Fruit fly (Drosophila melanogaster) whole organism, embryonic: ENCODE data around the gene Cpr65Az.

ENCODE experiments used
- Bteb2 ChIP-seq: fragments of 200-800 bp; sonication (Bioruptor generic); optimal IDR thresholded peaks from 2 replicates; lab custom pipeline; 2016; ENCODE audit warnings: missing biosample characterization, missing genetic modification characterization
- C15 ChIP-seq: fragments of 200-800 bp; sonication (Bioruptor generic); IDR thresholded peaks from 3 replicates; pipeline ENCODE4 v1.3.6; 2022; ENCODE audit warnings: missing biosample characterization, missing genetic modification characterization
- CG10462 ChIP-seq: fragments of 200-800 bp; sonication (Bioruptor generic); optimal IDR thresholded peaks from 2 replicates; lab custom pipeline; 2016; ENCODE audit warnings: missing biosample characterization, missing genetic modification characterization
- CG12219 ChIP-seq: fragments of 200-800 bp; sonication (Bioruptor generic); optimal IDR thresholded peaks from 3 replicates; lab custom pipeline; 2018; ENCODE audit warnings: missing biosample characterization, mild to moderate bottlenecking, missing genetic modification characterization
- CG12942 ChIP-seq: fragments of 200-800 bp; sonication (Bioruptor generic); optimal IDR thresholded peaks from 3 replicates; lab custom pipeline; 2016; ENCODE audit warnings: missing biosample characterization, missing genetic modification characterization
- CG16779 ChIP-seq: fragments of 200-800 bp; sonication (Bioruptor generic); IDR thresholded peaks from 2 replicates; pipeline ENCODE4 v1.3.6; 2022; ENCODE audit warnings: missing biosample characterization, missing genetic modification characterization
- CG17829 ChIP-seq: fragments of 200-800 bp; optimal IDR thresholded peaks from 2 replicates; lab custom pipeline; 2019; ENCODE audit warnings: missing biosample characterization, mild to moderate bottlenecking, missing genetic modification characterization, moderate library complexity
- CG18011 ChIP-seq: fragments of 200-800 bp; sonication (Bioruptor generic); optimal IDR thresholded peaks from 2 replicates; lab custom pipeline; 2017; ENCODE audit warnings: missing biosample characterization, missing genetic modification characterization, mild to moderate bottlenecking, moderate library complexity, missing genotype
- CG18619 ChIP-seq: fragments of 200-800 bp; sonication (Bioruptor generic); optimal IDR thresholded peaks from 3 replicates; lab custom pipeline; 2017; ENCODE audit warnings: missing biosample characterization, mild to moderate bottlenecking, missing genetic modification characterization
- CG34376 ChIP-seq: fragments of 200-800 bp; sonication (Bioruptor generic); optimal IDR thresholded peaks from 2 replicates; lab custom pipeline; 2018; ENCODE audit warnings: missing biosample characterization, mild to moderate bottlenecking, missing genetic modification characterization
- CG42726 ChIP-seq: fragments of 200-800 bp; sonication (Bioruptor generic); IDR thresholded peaks from 2 replicates; pipeline ENCODE4 v1.3.6; 2022; ENCODE audit warnings: missing biosample characterization, missing genetic modification characterization; ENCODE audit not compliant: partially characterized antibody
- CG4282 ChIP-seq: fragments of 200-800 bp; sonication (Bioruptor generic); optimal IDR thresholded peaks from 2 replicates; lab custom pipeline; 2016; ENCODE audit warnings: missing biosample characterization, missing genetic modification characterization
- CG4730 ChIP-seq: fragments of 200-800 bp; sonication (Bioruptor generic); IDR thresholded peaks from 2 replicates; pipeline ENCODE4 v1.3.6; 2022; ENCODE audit warnings: missing biosample characterization, missing genetic modification characterization
- CG6254 ChIP-seq: fragments of 200-800 bp; sonication (Bioruptor generic); optimal IDR thresholded peaks from 3 replicates; lab custom pipeline; 2017; ENCODE audit warnings: mild to moderate bottlenecking, missing biosample characterization, missing genetic modification reagents, missing genetic modification characterization
- CG7357 ChIP-seq: fragments of 200-800 bp; sonication (Bioruptor generic); IDR thresholded peaks from 3 replicates; pipeline ENCODE4 v1.3.6; 2022; ENCODE audit warnings: missing biosample characterization, missing genetic modification characterization
- CG7786 ChIP-seq: fragments of 200-800 bp; sonication (Bioruptor generic); optimal IDR thresholded peaks from 2 replicates; lab custom pipeline; 2016; ENCODE audit warnings: missing biosample characterization, missing genetic modification characterization
- CG8478 ChIP-seq: fragments of >200 bp; optimal IDR thresholded peaks from 2 replicates; lab custom pipeline; 2018
- CG8765 ChIP-seq: fragments of 200-800 bp; sonication (Bioruptor generic); IDR thresholded peaks from 2 replicates; pipeline ENCODE4 v1.3.6; 2022; ENCODE audit warnings: missing biosample characterization, missing genetic modification characterization
- CG9797 ChIP-seq: fragments of 200-800 bp; sonication (Bioruptor generic); optimal IDR thresholded peaks from 3 replicates; lab custom pipeline; 2018; ENCODE audit warnings: missing biosample characterization, mild to moderate bottlenecking, missing genetic modification characterization
- Dad ChIP-seq: fragments of 200-800 bp; sonication (Bioruptor generic); optimal IDR thresholded peaks from 3 replicates; lab custom pipeline; 2016; ENCODE audit warnings: missing biosample characterization, missing genetic modification characterization
- Doc2 ChIP-seq: fragments of 200-800 bp; sonication (Bioruptor generic); IDR thresholded peaks from 2 replicates; pipeline ENCODE4 v1.3.6; 2022; ENCODE audit warnings: missing biosample characterization, missing genetic modification characterization
- Dp ChIP-seq: fragments of 200-800 bp; sonication (Bioruptor generic); optimal IDR thresholded peaks from 2 replicates; lab custom pipeline; 2018; ENCODE audit warnings: missing biosample characterization, mild to moderate bottlenecking, missing genetic modification characterization, moderate library complexity
- Dref ChIP-seq: fragments of 200-800 bp; sonication (Bioruptor generic); IDR thresholded peaks from 2 replicates; pipeline ENCODE4 v1.3.6; 2022; ENCODE audit warnings: missing biosample characterization, missing genetic modification characterization
- Ets65A ChIP-seq: fragments of 200-800 bp; sonication (Bioruptor generic); peaks from one replicate; lab custom pipeline; 2016; ENCODE audit warnings: missing biosample characterization, missing genetic modification characterization
- GATAe ChIP-seq: fragments of 200-800 bp; sonication (Bioruptor generic); conservative IDR thresholded peaks from 2 replicates; pipeline ENCODE4 v1.3.6; 2022; ENCODE audit warnings: missing biosample characterization, missing genetic modification characterization
- HHEX ChIP-seq: fragments of 200-800 bp; sonication (Bioruptor generic); optimal IDR thresholded peaks from 3 replicates; lab custom pipeline; 2017; ENCODE audit warnings: missing biosample characterization, mild to moderate bottlenecking, missing genetic modification characterization, missing genetic modification reagents
- Hr78 ChIP-seq, 2 experiments: fragments of 200-800 bp in 1 of 2; fragments of >200 bp in 1 of 2; sonication (Bioruptor generic) in 1 of 2; optimal IDR thresholded peaks; 2 replicates each; lab custom pipeline; 2017 to 2019; ENCODE audit warnings: missing biosample characterization in 2 of 2, missing genetic modification characterization in 2 of 2, mild to moderate bottlenecking in 1 of 2, moderate library complexity in 1 of 2
- Lpt ChIP-seq: fragments of >200 bp; optimal IDR thresholded peaks from 2 replicates; lab custom pipeline; 2018; ENCODE audit warnings: missing biosample characterization, missing genetic modification characterization
- NFAT ChIP-seq: fragments of 200-800 bp; sonication (Bioruptor generic); IDR thresholded peaks from 2 replicates; pipeline ENCODE4 v1.3.6; 2022; ENCODE audit warnings: missing biosample characterization, missing genetic modification characterization
- Optix ChIP-seq: fragments of 200-800 bp; sonication (Bioruptor generic); IDR thresholded peaks from 3 replicates; pipeline ENCODE4 v1.3.6; 2022; ENCODE audit warnings: missing biosample characterization, missing genetic modification characterization
- Ptx1 ChIP-seq: fragments of 200-800 bp; sonication (Bioruptor generic); IDR thresholded peaks from 2 replicates; pipeline ENCODE4 v1.3.6; 2022; ENCODE audit warnings: missing biosample characterization, missing genetic modification characterization
- Sox100B ChIP-seq: fragments of 200-800 bp; sonication (Bioruptor generic); optimal IDR thresholded peaks from 3 replicates; lab custom pipeline; 2018; ENCODE audit warnings: missing biosample characterization, mild to moderate bottlenecking, missing genetic modification characterization
- Spps ChIP-seq: fragments of 200-800 bp; sonication (Bioruptor generic); optimal IDR thresholded peaks from 2 replicates; lab custom pipeline; 2018; ENCODE audit warnings: missing biosample characterization, mild to moderate bottlenecking, missing genetic modification characterization
- abd-A ChIP-seq: fragments of 200-800 bp; sonication (Bioruptor generic); optimal IDR thresholded peaks from 3 replicates; lab custom pipeline; 2019; ENCODE audit warnings: missing biosample characterization, mild to moderate bottlenecking, missing genetic modification characterization, moderate library complexity
- br ChIP-seq: fragments of >200 bp; optimal IDR thresholded peaks from 2 replicates; lab custom pipeline; 2017
- cad ChIP-seq: fragments of >200 bp; optimal IDR thresholded peaks from 2 replicates; lab custom pipeline; 2017; ENCODE audit warnings: missing biosample characterization, missing genetic modification characterization
- chinmo ChIP-seq: fragments of 200-800 bp; sonication (Bioruptor generic); IDR thresholded peaks from 4 replicates; pipeline ENCODE4 v1.3.6; 2022; ENCODE audit warnings: missing biosample characterization, missing genetic modification characterization; ENCODE audit not compliant: partially characterized antibody
- dimm ChIP-seq: fragments of 200-800 bp; sonication (Bioruptor generic); IDR thresholded peaks from 2 replicates; pipeline ENCODE4 v1.3.6; 2022; ENCODE audit warnings: missing biosample characterization, missing genetic modification characterization
- esg ChIP-seq: fragments of 200-800 bp; sonication (Bioruptor generic); conservative IDR thresholded peaks from 2 replicates; pipeline ENCODE4 v1.3.6; 2022; ENCODE audit warnings: missing biosample characterization, missing genetic modification characterization
- fd3F ChIP-seq: fragments of 200-800 bp; sonication (Bioruptor generic); optimal IDR thresholded peaks from 2 replicates; lab custom pipeline; 2018; ENCODE audit warnings: missing biosample characterization, mild to moderate bottlenecking, missing genetic modification characterization, moderate library complexity
- fu2 ChIP-seq: fragments of 200-800 bp; sonication (Bioruptor generic); optimal IDR thresholded peaks from 2 replicates; lab custom pipeline; 2016; ENCODE audit warnings: missing biosample characterization, missing genetic modification characterization
- gfzf ChIP-seq: fragments of 200-800 bp; sonication (Bioruptor generic); optimal IDR thresholded peaks from 2 replicates; lab custom pipeline; 2016; ENCODE audit warnings: missing biosample characterization, mild to moderate bottlenecking, missing genetic modification characterization, moderate library complexity
- gro ChIP-seq: fragments of 200-800 bp; sonication (Bioruptor generic); optimal IDR thresholded peaks from 2 replicates; lab custom pipeline; 2016; ENCODE audit warnings: missing biosample characterization, missing genetic modification characterization
- gsb-n ChIP-seq: fragments of 200-800 bp; sonication (Bioruptor generic); optimal IDR thresholded peaks from 3 replicates; lab custom pipeline; 2018; ENCODE audit warnings: missing biosample characterization, mild to moderate bottlenecking, missing genetic modification characterization
- mam ChIP-seq: fragments of 200-800 bp; sonication (Bioruptor generic); optimal IDR thresholded peaks from 3 replicates; lab custom pipeline; 2016; ENCODE audit warnings: missing biosample characterization, missing genetic modification characterization
- mirr ChIP-seq: fragments of 200-800 bp; sonication (Bioruptor generic); optimal IDR thresholded peaks from 3 replicates; lab custom pipeline; 2018; ENCODE audit warnings: missing biosample characterization, mild to moderate bottlenecking, missing genetic modification characterization
- sens ChIP-seq: fragments of 200-800 bp; sonication (Bioruptor generic); peaks from one replicate; lab custom pipeline; 2016; ENCODE audit warnings: missing biosample characterization, missing genetic modification characterization
- shn ChIP-seq: fragments of 200-800 bp; sonication (Bioruptor generic); optimal IDR thresholded peaks from 3 replicates; lab custom pipeline; 2016; ENCODE audit warnings: missing biosample characterization, missing genetic modification characterization
- slp2 ChIP-seq: fragments of 200-800 bp; sonication (Bioruptor generic); optimal IDR thresholded peaks from 2 replicates; lab custom pipeline; 2016; ENCODE audit warnings: missing biosample characterization, missing genetic modification characterization
- tup ChIP-seq: fragments of 200-800 bp; sonication (Bioruptor generic); optimal IDR thresholded peaks from 2 replicates; lab custom pipeline; 2016; ENCODE audit warnings: missing biosample characterization, mild to moderate bottlenecking, missing genetic modification characterization, moderate library complexity
- unc-4 ChIP-seq: fragments of 200-800 bp; sonication (Bioruptor generic); IDR thresholded peaks from 2 replicates; pipeline ENCODE4 v1.3.6; 2022; ENCODE audit warnings: missing biosample characterization, missing genetic modification characterization; ENCODE audit not compliant: partially characterized antibody
- zen2 ChIP-seq: fragments of 200-800 bp; sonication (Bioruptor generic); IDR thresholded peaks from 3 replicates; pipeline ENCODE4 v1.3.6; 2022; ENCODE audit warnings: missing biosample characterization, missing genetic modification characterization; ENCODE audit not compliant: partially characterized antibody

The Cpr65Az gene

dm6 chr3L:6181776-6182175, 21.2 kb downstream of the Cpr65Az start, which contains the start of gene CG10274 (continued):
- peak; percentile 75 for TF ChIP-seq Dp (GFP tag; lab: Kevin White, UChicago)
- peak; percentile 71 for TF ChIP-seq fu2 (GFP tag; lab: Kevin White, UChicago)
- 0 out of 2 replicates have a peak, but pooled peaks have one; percentile 15 for TF ChIP-seq CG4730 (GFP tag; lab: Robert Waterston, UW)
- no peak; the same call in 2 of the 3 replicates for TF ChIP-seq C15 (GFP tag; lab: Robert Waterston, UW)
- peak; percentile 98 for TF ChIP-seq Ets65A (GFP tag; lab: Kevin White, UChicago)
- no peak for TF ChIP-seq CG8478
- TF ChIP-seq CG12219 (GFP tag; lab: Kevin White, UChicago): peak; percentile 2
- TF ChIP-seq CG6254 (GFP tag; lab: Kevin White, UChicago): no peak
- no peak for TF ChIP-seq zen2 (GFP tag; lab: Robert Waterston, UW)
- TF ChIP-seq GATAe (GFP tag; lab: Robert Waterston, UW): no peak; the same call in 1 of the 2 replicates
- peak; percentile 72 for TF ChIP-seq CG12942
- TF ChIP-seq Spps (tag; lab: Kevin White, UChicago): peak; percentile 56
- TF ChIP-seq CG8765: no peak
- no peak for TF ChIP-seq HHEX
- no peak for TF ChIP-seq dimm (GFP tag; lab: Robert Waterston, UW)
- peak; percentile 59 for TF ChIP-seq CG18011 (GFP tag; lab: Kevin White, UChicago)
- no peak for TF ChIP-seq gsb-n (tag; lab: Kevin White, UChicago)
- TF ChIP-seq cad (GFP tag; lab: Kevin White, UChicago): no peak
- peak; percentile 49 for TF ChIP-seq Dad (GFP tag; lab: Kevin White, UChicago)
- TF ChIP-seq CG7357 (GFP tag; lab: Robert Waterston, UW): peak; percentile 33; the same call in 1 of the 3 replicates
- TF ChIP-seq Ptx1 (GFP tag; lab: Robert Waterston, UW): peak; percentile 76
- TF ChIP-seq CG42726: no peak
- no peak for TF ChIP-seq unc-4 (GFP tag; lab: Robert Waterston, UW)
- TF ChIP-seq NFAT: peak; percentile 59; the same call in 1 of the 2 replicates
- TF ChIP-seq mirr (GFP tag; lab: Kevin White, UChicago): no peak
- TF ChIP-seq CG10462: peak; percentile 62
- TF ChIP-seq sens (GFP tag; lab: Kevin White, UChicago): peak; percentile 96
- TF ChIP-seq chinmo: no peak
- no peak for TF ChIP-seq Sox100B (GFP tag; lab: Kevin White, UChicago)
- TF ChIP-seq Hr78 (GFP tag; optimal IDR thresholded peaks at IDR 0.05; lab: Kevin White, UChicago): no peak
- TF ChIP-seq CG17829 (tag; lab: Kevin White, UChicago): peak; percentile 78
- no peak for TF ChIP-seq Doc2 (GFP tag; lab: Robert Waterston, UW)
- TF ChIP-seq br (lab: Kevin White, UChicago): no peak
- peak; percentile 61 for TF ChIP-seq slp2
- peak; percentile 70 for TF ChIP-seq fd3F (GFP tag; lab: Kevin White, UChicago)
- no peak for TF ChIP-seq Optix (GFP tag; lab: Robert Waterston, UW)
- TF ChIP-seq mam (GFP tag; lab: Kevin White, UChicago): peak; percentile 80
- TF ChIP-seq CG34376 (GFP tag; lab: Kevin White, UChicago): peak; percentile 41
- TF ChIP-seq Bteb2: peak; percentile 75
- peak; percentile 77 for TF ChIP-seq gro (GFP tag; lab: Kevin White, UChicago)
- TF ChIP-seq Lpt: no peak
- TF ChIP-seq Dref (GFP tag; lab: Robert Waterston, UW): no peak
- peak; percentile 52 for TF ChIP-seq gfzf (GFP tag; lab: Kevin White, UChicago)
- peak; percentile 24 for TF ChIP-seq CG9797 (GFP tag; lab: Kevin White, UChicago)
- TF ChIP-seq CG16779 (GFP tag; lab: Robert Waterston, UW): no peak
- TF ChIP-seq CG7786 (GFP tag; lab: Kevin White, UChicago): peak; percentile 71
- peak; percentile 70 for TF ChIP-seq shn (GFP tag; lab: Kevin White, UChicago)
- no peak for TF ChIP-seq CG4282
- no peak for TF ChIP-seq tup (GFP tag; lab: Kevin White, UChicago)
- no peak for TF ChIP-seq abd-A (tag; lab: Kevin White, UChicago)
- TF ChIP-seq esg (GFP tag; lab: Robert Waterston, UW): peak; percentile 54; the same call in 1 of the 2 replicates
- TF ChIP-seq CG18619 (GFP tag; lab: Kevin White, UChicago): peak; percentile 77
